Worm (Caenorhabditis elegans): ENCODE measurements around the gene pitr-4.

pitr-4 gene

DNA sequence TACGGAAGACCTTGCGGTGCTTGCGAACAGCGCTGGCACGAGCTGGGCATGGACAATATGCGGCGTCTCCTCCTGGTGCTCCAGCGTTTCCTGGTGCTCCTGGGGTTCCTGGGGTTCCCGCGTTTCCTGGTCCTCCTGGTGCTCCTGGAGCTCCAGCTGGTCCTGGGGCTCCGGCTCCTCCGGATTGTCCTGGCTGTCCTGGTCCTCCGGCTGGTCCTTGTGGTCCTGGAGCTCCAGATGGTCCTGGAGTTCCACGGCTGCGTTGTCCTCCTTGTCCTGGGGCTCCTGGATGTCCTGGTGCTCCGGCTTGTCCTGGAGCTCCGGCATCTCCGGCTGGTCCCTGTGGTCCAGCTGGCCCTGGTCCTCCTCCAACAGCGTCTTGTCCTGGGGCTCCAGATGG lies 29.1 kb downstream of the pitr-4 start:
- TF ChIP-seq dox-1 (GFP tag; IDR thresholded peaks at IDR 0.05) = 0 out of 2 replicates have a peak, but pooled peaks have one; percentile 17
- no peak for TF ChIP-seq snpc-3.4 (tag; optimal IDR thresholded peaks at IDR 0.05)
- TF ChIP-seq nfya-2 (GFP tag; IDR thresholded peaks at IDR 0.05) = no peak
- TF ChIP-seq K11D2.4 (GFP tag; IDR thresholded peaks at IDR 0.05) = no peak
- TF ChIP-seq egrh-3 (GFP tag; IDR thresholded peaks at IDR 0.05) = peak; percentile 97
- peak; percentile 34; the same call in 1 of the 2 replicates for TF ChIP-seq mcd-1 (GFP tag; IDR thresholded peaks at IDR 0.05)
- TF ChIP-seq madf-3 (GFP tag; IDR thresholded peaks at IDR 0.05) = no peak
- no peak for TF ChIP-seq cebp-1 (GFP tag; IDR thresholded peaks at IDR 0.05)
- no peak for TF ChIP-seq cebp-1 (tag; optimal IDR thresholded peaks at IDR 0.05)
- no peak for TF ChIP-seq sptf-2 (GFP tag; optimal IDR thresholded peaks at IDR 0.05)
- TF ChIP-seq nhr-27 (tag; optimal IDR thresholded peaks at IDR 0.05) = no peak
- no peak for TF ChIP-seq Y53G8AR.9 (GFP tag; conservative IDR thresholded peaks at IDR 0.05)
- no peak for TF ChIP-seq ceh-40 (GFP tag; IDR thresholded peaks at IDR 0.05)
- peak; percentile 82; the same call in 1 of the 2 replicates for TF ChIP-seq F37B4.10 (GFP tag; IDR thresholded peaks at IDR 0.05)
- no peak for TF ChIP-seq ccch-3 (GFP tag; optimal IDR thresholded peaks at IDR 0.05)
- no peak for TF ChIP-seq sdz-38 (tag; optimal IDR thresholded peaks at IDR 0.05)
- TF ChIP-seq bed-1 (GFP tag; IDR thresholded peaks at IDR 0.05) = no peak

ce11 chrV:9630944-9631343 lies 30.5 kb downstream of the pitr-4 start, which contains the start of gene T06E4.5:
Gene T06E4.5, plus strand, starts transcription at chrV:9631244.
- TF ChIP-seq snpc-3.4 (tag; optimal IDR thresholded peaks at IDR 0.05) (no peak), Y67H2A.10 (GFP tag; conservative IDR thresholded peaks at IDR 0.05) (no peak), hmg-1.2 (GFP tag; IDR thresholded peaks at IDR 0.05) (no peak), F23B12.7 (tag; optimal IDR thresholded peaks at IDR 0.05; ENCODE audit: insufficient read depth) (no peak), rcor-1 (GFP tag; IDR thresholded peaks at IDR 0.05) (no peak), pbrm-1 (GFP tag; IDR thresholded peaks at IDR 0.05) (no peak), let-526 (GFP tag; IDR thresholded peaks at IDR 0.05) (no peak), pha-4 (tag; optimal IDR thresholded peaks at IDR 0.05) (no peak), hmg-20 (GFP tag; IDR thresholded peaks at IDR 0.05) (no peak)

DNA sequence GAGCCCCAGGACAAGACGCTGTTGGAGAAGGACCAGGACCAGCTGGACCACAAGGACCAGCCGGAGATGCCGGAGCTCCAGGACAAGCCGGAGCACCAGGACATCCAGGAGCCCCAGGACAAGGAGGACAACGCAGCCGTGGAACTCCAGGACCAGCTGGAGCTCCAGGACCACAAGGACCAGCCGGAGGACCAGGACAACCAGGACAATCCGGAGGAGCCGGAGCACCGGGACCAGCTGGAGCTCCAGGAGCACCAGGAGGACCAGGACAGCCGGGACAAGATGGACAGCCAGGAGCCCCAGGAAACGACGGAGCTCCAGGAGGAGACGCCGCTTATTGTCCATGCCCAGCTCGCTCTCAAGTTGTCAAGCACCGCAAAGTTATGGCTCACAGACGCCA lies 30.9 kb downstream of the pitr-4 start:
- TF ChIP-seq Y53F4B.3 (GFP tag; IDR thresholded peaks at IDR 0.05) = no peak
- peak; percentile 97 for TF ChIP-seq egrh-3 (GFP tag; IDR thresholded peaks at IDR 0.05)
- TF ChIP-seq mcd-1 (GFP tag; IDR thresholded peaks at IDR 0.05) = peak; percentile 32; the same call in 1 of the 2 replicates
- TF ChIP-seq madf-6 (GFP tag; IDR thresholded peaks at IDR 0.05) = no peak
- TF ChIP-seq nfyb-1 (GFP tag; IDR thresholded peaks at IDR 0.05) = no peak
- TF ChIP-seq dox-1 (GFP tag; IDR thresholded peaks at IDR 0.05) = peak; percentile 34; the same call in 1 of the 2 replicates
- TF ChIP-seq zfh-2 (GFP tag; conservative IDR thresholded peaks at IDR 0.05) = peak; percentile 72

ce11 chrV:9629643-9630042 lies 31.8 kb downstream of the pitr-4 start, which contains the start of gene col-146:
Gene col-146, plus strand, starts transcription at chrV:9629943.
- TF ChIP-seq nhr-80 (tag; optimal IDR thresholded peaks at IDR 0.05) (no peak), tbx-9 (tag; optimal IDR thresholded peaks at IDR 0.05; ENCODE audit: borderline replicate concordance) (no peak), F57C9.4 (tag; optimal IDR thresholded peaks at IDR 0.05) (no peak), F39B2.1 (GFP tag; IDR thresholded peaks at IDR 0.05) (no peak), F57A8.1 (GFP tag; optimal IDR thresholded peaks at IDR 0.05) (no peak), B0261.1 (tag; optimal IDR thresholded peaks at IDR 0.05) (no peak), ZK185.1 (tag; optimal IDR thresholded peaks at IDR 0.05; ENCODE audit: poor library complexity, severe bottlenecking) (no peak), madf-3 (GFP tag; IDR thresholded peaks at IDR 0.05) (no peak), unc-62 (GFP tag; optimal IDR thresholded peaks at IDR 0.05) (no peak)

Data from whole organism, young adult.